Fruit fly (Drosophila melanogaster) whole organism, wandering third instar larva: ENCODE data around the gene CG4318.

Experiments used
- br ChIP-seq: fragments of 200-800 bp; sonication (Bioruptor generic); optimal IDR thresholded peaks from 2 replicates; lab custom pipeline; 2016; ENCODE audit warnings: missing biosample characterization, missing genetic modification characterization
- psq ChIP-seq: fragments of 200-800 bp; sonication (Bioruptor generic); optimal IDR thresholded peaks from 3 replicates; lab custom pipeline; 2017; ENCODE audit warnings: missing biosample characterization, mild to moderate bottlenecking, missing genetic modification characterization, moderate library complexity
- tai ChIP-seq: sonication (Bioruptor generic); optimal IDR thresholded peaks from 2 replicates; lab custom pipeline; 2016; ENCODE audit warnings: missing biosample characterization, missing genetic modification characterization

- no peak for TF ChIP-seq br (GFP tag; lab: Kevin White, UChicago)
- no peak for TF ChIP-seq psq (GFP tag; lab: Kevin White, UChicago)
- TF ChIP-seq tai (GFP tag; lab: Kevin White, UChicago): no peak
Observed at dm6 chrX:13145858-13146257, 8.9 kb downstream of the CG4318 start.
